Worm (Caenorhabditis elegans) whole organism, late embryonic: Measurements from ENCODE around the gene ZC250.2.
"Not testable (repeated sequence)": the region's sequence is repeated elsewhere in the genome, so short reads cannot be mapped to it uniquely, and the experiment has no call there.

ENCODE experiments used
- C08G9.2 ChIP-seq: sonication (generic microtip); optimal IDR thresholded peaks from 2 replicates; lab custom pipeline; 2016; ENCODE audit warnings: mild to moderate bottlenecking, missing genetic modification characterization, moderate library complexity, missing compliant biosample characterization
- F13H6.1 ChIP-seq: sonication (generic microtip); optimal IDR thresholded peaks from 2 replicates; lab custom pipeline; 2016; ENCODE audit warnings: missing genetic modification characterization, missing compliant biosample characterization
- K09A11.1 ChIP-seq: sonication (generic microtip); optimal IDR thresholded peaks from 2 replicates; lab custom pipeline; 2017; ENCODE audit warnings: antibody characterized with exemption, mild to moderate bottlenecking, missing genetic modification characterization, missing compliant biosample characterization; ENCODE audit not compliant: insufficient read depth
- Y22D7AL.16 ChIP-seq: sonication (generic microtip); optimal IDR thresholded peaks from 2 replicates; lab custom pipeline; 2016; ENCODE audit warnings: missing genetic modification characterization, missing compliant biosample characterization
- ama-1 ChIP-seq: fragments of 150-350 bp; optimal IDR thresholded peaks from 2 replicates; lab custom pipeline; 2014
- ceh-14 ChIP-seq: sonication (generic microtip); optimal IDR thresholded peaks from 2 replicates; lab custom pipeline; 2016; ENCODE audit warnings: missing genotype, missing genetic modification characterization, missing compliant biosample characterization
- ceh-18 ChIP-seq: sonication (generic microtip); optimal IDR thresholded peaks from 2 replicates; lab custom pipeline; 2016; ENCODE audit warnings: missing genetic modification characterization, missing compliant biosample characterization
- ceh-22 ChIP-seq: sonication (generic microtip); optimal IDR thresholded peaks from 2 replicates; lab custom pipeline; 2017; ENCODE audit warnings: missing biosample characterization, missing genetic modification characterization
- ceh-30 ChIP-seq: fragments of 150-350 bp; optimal IDR thresholded peaks from 2 replicates; lab custom pipeline; 2014; ENCODE audit warnings: missing biosample characterization, missing genetic modification characterization
- ceh-31 ChIP-seq: sonication (generic microtip); optimal IDR thresholded peaks from 2 replicates; lab custom pipeline; 2016; ENCODE audit warnings: missing genetic modification characterization, missing compliant biosample characterization
- ceh-45 ChIP-seq: fragments of 200-800 bp; sonication (Bioruptor generic); IDR thresholded peaks from 2 replicates; pipeline ENCODE4 v1.3.6; 2022; ENCODE audit warnings: missing genetic modification reagents, missing genetic modification characterization, missing compliant biosample characterization
- ceh-6 ChIP-seq: fragments of 200-800 bp; sonication (Bioruptor generic); optimal IDR thresholded peaks from 2 replicates; lab custom pipeline; 2018; ENCODE audit warnings: mild to moderate bottlenecking, missing genetic modification characterization, missing compliant biosample characterization
- ceh-9 ChIP-seq: sonication (generic microtip); optimal IDR thresholded peaks from 2 replicates; lab custom pipeline; 2016; ENCODE audit warnings: mild to moderate bottlenecking, missing genetic modification characterization, inconsistent platforms, missing compliant biosample characterization
- dmd-4 ChIP-seq: sonication (generic microtip); optimal IDR thresholded peaks from 2 replicates; lab custom pipeline; 2016; ENCODE audit warnings: borderline replicate concordance, missing genetic modification characterization, missing compliant biosample characterization
- elt-2 ChIP-seq: sonication (generic microtip); optimal IDR thresholded peaks from 2 replicates; lab custom pipeline; 2016; ENCODE audit warnings: missing genetic modification reagents, missing genetic modification characterization, missing compliant biosample characterization
- fkh-10 ChIP-seq: fragments of 150-350 bp; optimal IDR thresholded peaks from 2 replicates; lab custom pipeline; 2014; ENCODE audit warnings: missing biosample characterization, missing genetic modification reagents, missing genetic modification characterization
- hlh-13 ChIP-seq: fragments of 200-800 bp; sonication (Bioruptor generic); optimal IDR thresholded peaks from 2 replicates; lab custom pipeline; 2018; ENCODE audit warnings: mild to moderate bottlenecking, missing genetic modification characterization, missing compliant biosample characterization
- hlh-15 ChIP-seq: sonication (generic microtip); optimal IDR thresholded peaks from 2 replicates; lab custom pipeline; 2016; ENCODE audit warnings: missing genetic modification characterization, missing compliant biosample characterization
- hlh-8 ChIP-seq: sonication (generic microtip); optimal IDR thresholded peaks from 2 replicates; lab custom pipeline; 2016; ENCODE audit warnings: missing genotype, missing genetic modification characterization, missing compliant biosample characterization
- lim-6 ChIP-seq: sonication (generic microtip); optimal IDR thresholded peaks from 2 replicates; lab custom pipeline; 2016; ENCODE audit warnings: missing genetic modification characterization, missing compliant biosample characterization
- nfya-1 ChIP-seq: sonication (generic microtip); optimal IDR thresholded peaks from 2 replicates; lab custom pipeline; 2017; ENCODE audit warnings: missing genetic modification characterization, mild to moderate bottlenecking, missing compliant biosample characterization, antibody characterized with exemption, moderate library complexity
- nhr-232 ChIP-seq: sonication (generic microtip); optimal IDR thresholded peaks from 2 replicates; lab custom pipeline; 2016; ENCODE audit warnings: missing genetic modification characterization, missing compliant biosample characterization
- odd-2 ChIP-seq: sonication (generic microtip); optimal IDR thresholded peaks from 2 replicates; lab custom pipeline; 2017; ENCODE audit warnings: antibody characterized with exemption, mild to moderate bottlenecking, missing genetic modification characterization, missing compliant biosample characterization
- pag-3 ChIP-seq: sonication (generic microtip); optimal IDR thresholded peaks from 2 replicates; lab custom pipeline; 2016; ENCODE audit warnings: missing compliant biosample characterization, missing genetic modification characterization, borderline replicate concordance
- rnt-1 ChIP-seq: sonication (generic microtip); optimal IDR thresholded peaks from 2 replicates; lab custom pipeline; 2016; ENCODE audit warnings: missing genetic modification characterization, missing compliant biosample characterization
- sox-2 ChIP-seq: fragments of 200-800 bp; sonication (Bioruptor generic); IDR thresholded peaks from 2 replicates; pipeline ENCODE4 v1.3.6; 2022; ENCODE audit warnings: missing genetic modification reagents, missing genetic modification characterization, missing compliant biosample characterization
- tbx-2 ChIP-seq: sonication (generic microtip); optimal IDR thresholded peaks from 2 replicates; lab custom pipeline; 2016; ENCODE audit warnings: missing genetic modification characterization, missing compliant biosample characterization
- unc-3 ChIP-seq, 2 experiments: fragments of 200-800 bp in 1 of 2; sonication (Bioruptor generic) in 1 of 2; sonication (generic microtip) in 1 of 2; conservative IDR thresholded peaks in 1 of 2; optimal IDR thresholded peaks in 1 of 2; 2 replicates each; pipeline versions ENCODE4 v1.3.6 to Lab custom; 2016 to 2022; ENCODE audit warnings: missing compliant biosample characterization in 2 of 2, missing genetic modification characterization in 2 of 2, missing genetic modification reagents in 1 of 2
- unc-42 ChIP-seq: sonication (generic microtip); optimal IDR thresholded peaks from 2 replicates; lab custom pipeline; 2016; ENCODE audit warnings: missing genotype, missing genetic modification characterization, missing compliant biosample characterization
- unc-55 ChIP-seq: sonication (generic microtip); optimal IDR thresholded peaks from 2 replicates; lab custom pipeline; 2017; ENCODE audit warnings: missing biosample characterization, missing genetic modification reagents, missing genetic modification characterization
- zip-5 ChIP-seq: sonication (generic microtip); optimal IDR thresholded peaks from 2 replicates; lab custom pipeline; 2016; ENCODE audit warnings: missing genetic modification characterization, missing compliant biosample characterization
- ztf-16 ChIP-seq: sonication (generic microtip); optimal IDR thresholded peaks from 2 replicates; lab custom pipeline; 2017; ENCODE audit warnings: missing genetic modification characterization, missing compliant biosample characterization

Gene ZC250.2

ce11 chrV:5769999-5770398 lies 22.1 kb upstream of the ZC250.2 start:
- TF ChIP-seq K09A11.1 (tag; lab: Kevin White, UChicago), result no peak
- no peak for TF ChIP-seq ceh-6 (GFP tag; lab: Kevin White, UChicago)
- TF ChIP-seq C08G9.2 (tag; lab: Kevin White, UChicago), result no peak
- no peak for TF ChIP-seq ceh-9
- no peak for TF ChIP-seq nhr-232 (tag; lab: Kevin White, UChicago)
- TF ChIP-seq lim-6 (tag; lab: Kevin White, UChicago), result no peak
- TF ChIP-seq pag-3 (tag; lab: Kevin White, UChicago), result no peak
- TF ChIP-seq ceh-30 (tag; lab: Kevin White, UChicago), result no peak
- no peak for TF ChIP-seq ceh-18 (tag; lab: Kevin White, UChicago)
- no peak for TF ChIP-seq ceh-22 (tag; lab: Kevin White, UChicago)
- TF ChIP-seq F13H6.1 (tag; lab: Kevin White, UChicago), result no peak
- TF ChIP-seq ztf-16 (tag; lab: Kevin White, UChicago), result no peak

DNA sequence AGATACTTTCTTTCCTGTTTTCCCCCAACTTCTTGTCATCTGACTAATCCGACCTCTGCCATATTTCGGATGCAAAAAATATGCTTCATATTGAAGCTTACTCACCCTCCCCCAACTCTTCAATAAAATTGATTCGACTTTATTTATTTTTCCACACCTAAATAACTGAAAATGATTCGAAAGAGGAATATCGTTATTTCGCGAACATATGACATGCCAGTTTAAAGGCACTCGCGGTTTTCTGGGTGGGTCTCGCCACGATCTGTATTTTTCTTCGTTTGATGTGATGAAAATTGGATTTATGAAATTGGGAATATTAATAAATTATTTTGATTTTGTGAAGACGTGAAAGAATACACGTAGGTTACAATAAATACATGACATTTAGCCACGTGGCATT lies 20.5 kb upstream of the ZC250.2 start, which contains the start of gene F44E7.3:
TSS of gene F44E7.3 (plus strand) at position 319 of the 400 bp plus-strand sequence.
- no peak for TF ChIP-seq hlh-13
- TF ChIP-seq ceh-30 (tag; lab: Kevin White, UChicago), result no peak
- no peak for TF ChIP-seq ceh-14 (tag; lab: Kevin White, UChicago)
- no peak for TF ChIP-seq ceh-31 (tag; lab: Kevin White, UChicago)
- TF ChIP-seq K09A11.1 (tag; lab: Kevin White, UChicago), result no peak
- no peak for TF ChIP-seq ztf-16 (tag; lab: Kevin White, UChicago)
- no peak for TF ChIP-seq ama-1 (lab: Kevin White, UChicago)
- TF ChIP-seq odd-2 (tag; lab: Kevin White, UChicago), result no peak
- no peak for TF ChIP-seq hlh-15
- no peak for TF ChIP-seq Y22D7AL.16 (tag; lab: Kevin White, UChicago)

DNA sequence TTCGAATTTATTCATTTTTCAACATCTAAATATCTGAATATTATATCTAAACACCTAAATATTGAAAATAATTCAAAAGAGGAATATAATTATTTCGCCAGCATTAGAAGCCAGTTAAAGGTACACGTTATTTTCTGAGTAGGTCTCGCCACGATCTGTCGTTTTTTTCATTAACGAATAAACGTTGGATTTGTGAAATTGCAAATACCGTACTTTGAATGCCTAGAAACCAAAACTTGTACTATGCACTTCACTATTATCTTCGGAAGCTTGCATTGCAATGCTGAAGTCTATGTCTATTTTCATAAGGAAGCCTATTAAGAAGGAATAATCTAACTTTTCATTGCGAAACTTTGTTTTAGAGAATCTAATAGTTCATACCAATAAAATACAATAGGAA lies 19.6 kb upstream of the ZC250.2 start:
- TF ChIP-seq tbx-2 (tag; lab: Kevin White, UChicago) (no peak), unc-55 (GFP tag; lab: Kevin White, UChicago) (no peak), dmd-4 (tag; lab: Kevin White, UChicago) (no peak), ceh-9 (no peak), K09A11.1 (tag; lab: Kevin White, UChicago) (no peak), hlh-8 (no peak), zip-5 (no peak)

ce11 chrV:5774137-5774536 lies 18.0 kb upstream of the ZC250.2 start:
- TF ChIP-seq odd-2 (tag; lab: Kevin White, UChicago), result no peak
- TF ChIP-seq elt-2 (tag; lab: Kevin White, UChicago), result no peak
- no peak for TF ChIP-seq fkh-10
- TF ChIP-seq, all 69 proteins: peak for 0

- TF ChIP-seq tbx-2 (tag; lab: Kevin White, UChicago) (peak; percentile 4), ceh-14 (tag; lab: Kevin White, UChicago) (peak; percentile 4), unc-42 (tag; lab: Kevin White, UChicago) (peak; percentile 28), rnt-1 (peak; percentile 45), nfya-1 (peak; percentile 28), ceh-31 (tag; lab: Kevin White, UChicago) (peak; percentile 50), unc-3 (GFP tag; conservative IDR thresholded peaks at IDR 0.05; lab: Robert Waterston, UW) (peak; percentile 72; the same call in 1 of the 2 replicates), ceh-45 (GFP tag; lab: Robert Waterston, UW) (peak; percentile 87), sox-2 (GFP tag; lab: Robert Waterston, UW) (peak; percentile 78)
- not testable (repeated sequence) for TF ChIP-seq unc-3 (tag; optimal IDR thresholded peaks at IDR 0.05; lab: Kevin White, UChicago)
Measured at ce11 chrV:5776941-5777340, 15.2 kb upstream of the ZC250.2 start, which contains the start of gene F44E7.4. F44E7.4 (minus strand) TSS chrV:5776953.
